Worm (Caenorhabditis elegans) whole organism, L2 larva: Measurements from ENCODE around the gene cyp-25A6.

ENCODE experiments used
- ama-1 ChIP-seq: fragments of 150-350 bp; optimal IDR thresholded peaks from 2 replicates; lab custom pipeline; 2018; ENCODE audit warnings: inconsistent platforms
- elt-3 ChIP-seq: sonication (generic microtip); optimal IDR thresholded peaks from 2 replicates; lab custom pipeline; 2017; ENCODE audit warnings: missing biosample characterization, missing genetic modification characterization
- gmeb-1 ChIP-seq: fragments of 150-350 bp; optimal IDR thresholded peaks from 2 replicates; lab custom pipeline; 2014; ENCODE audit warnings: missing biosample characterization, missing genetic modification characterization
- nhr-12 ChIP-seq: fragments of 150-350 bp; optimal IDR thresholded peaks from 2 replicates; lab custom pipeline; 2014; ENCODE audit warnings: missing biosample characterization, missing genetic modification characterization
- zag-1 ChIP-seq: fragments of 150-350 bp; optimal IDR thresholded peaks from 2 replicates; lab custom pipeline; 2014; ENCODE audit warnings: missing biosample characterization, missing genetic modification characterization

DNA sequence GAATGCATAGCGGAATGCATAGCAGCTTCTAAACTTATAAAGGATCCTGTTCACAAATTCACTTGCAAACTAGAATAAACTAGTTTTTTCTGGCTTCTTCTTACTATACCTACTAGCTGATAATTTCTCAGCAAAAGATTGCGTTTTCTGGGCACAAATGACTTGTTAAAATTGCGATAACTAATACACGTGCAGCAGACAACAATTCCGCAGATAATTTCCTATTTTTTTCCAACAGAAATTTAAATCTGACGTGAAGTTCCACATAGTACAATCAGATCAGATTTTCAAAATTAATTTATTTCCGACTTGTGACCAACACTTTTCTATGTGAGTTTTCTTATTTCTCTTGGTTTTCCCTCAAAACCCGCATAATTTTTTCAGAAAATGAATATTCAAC is 32.9 kb upstream of the cyp-25A6 start, which contains the start of gene scrm-8:
- TF ChIP-seq nhr-12 (tag; lab: Kevin White, UChicago) (no peak), elt-3 (tag; lab: Kevin White, UChicago) (no peak), gmeb-1 (tag; lab: Kevin White, UChicago) (no peak), ama-1 (lab: Kevin White, UChicago) (no peak), zag-1 (no peak)
